Worm (Caenorhabditis elegans): ENCODE measurements around the gene F41G3.19.

ce11 chrII:6709680-6710079, 42.2 kb downstream of the F41G3.19 start:
- no peak for TF ChIP-seq him-1 (tag; optimal IDR thresholded peaks at IDR 0.05)
- TF ChIP-seq W03F9.2 (tag; optimal IDR thresholded peaks at IDR 0.05) = no peak
